Fruit fly (Drosophila melanogaster): Measurements from ENCODE around the gene Hipk.

The Hipk gene

DNA sequence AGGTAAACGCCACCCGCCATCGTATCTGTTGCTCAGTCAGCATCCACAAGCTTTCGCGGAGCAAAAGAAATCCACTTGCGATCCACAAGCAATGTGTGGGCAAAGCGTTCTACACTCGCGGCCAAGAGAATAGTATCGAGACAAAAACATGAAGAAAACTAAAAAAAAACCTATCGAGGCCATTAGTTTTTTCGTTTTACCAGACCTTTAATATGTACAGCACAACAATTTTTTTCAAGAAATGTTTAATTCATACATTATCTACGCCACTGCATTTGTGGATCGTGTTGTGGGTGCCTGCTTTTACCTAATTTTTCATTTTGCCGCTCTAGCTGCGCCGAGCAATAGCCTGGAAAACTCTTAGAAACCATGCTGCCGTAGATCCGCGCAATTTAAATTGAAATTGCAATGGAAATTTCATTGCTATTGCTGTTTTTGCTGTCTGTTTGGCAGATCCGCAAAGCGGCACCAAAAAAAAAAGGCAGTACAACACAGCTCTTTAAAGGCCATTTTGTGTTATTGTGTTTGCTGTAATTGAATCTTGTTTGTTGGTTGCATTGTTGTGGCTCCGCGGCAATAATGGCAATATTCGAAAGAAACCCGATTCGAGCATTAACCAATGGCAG, 20.3 kb downstream of the Hipk start (continued):
- TF ChIP-seq CG17385 (GFP tag; optimal IDR thresholded peaks at IDR 0.05) (peak; percentile 55), CG11504 (tag; optimal IDR thresholded peaks at IDR 0.05) (peak; percentile 76), CG8944 (GFP tag; optimal IDR thresholded peaks at IDR 0.05) (no peak), Rfx (GFP tag; IDR thresholded peaks at IDR 0.05) (peak; percentile 58; the same call in 1 of the 2 replicates), Dfd (GFP tag; optimal IDR thresholded peaks at IDR 0.05) (no peak), CG2202 (tag; optimal IDR thresholded peaks at IDR 0.05) (peak; percentile 35), CG11456 (GFP tag; IDR thresholded peaks at IDR 0.05) (0 out of 3 replicates have a peak, but pooled peaks have one; percentile 65), Dek (tag; optimal IDR thresholded peaks at IDR 0.05) (peak; percentile 34), p53 (GFP tag; optimal IDR thresholded peaks at IDR 0.05) (no peak), zen (tag; optimal IDR thresholded peaks at IDR 0.05) (peak; percentile 33), CG12071 (GFP tag; optimal IDR thresholded peaks at IDR 0.05) (peak; percentile 69), CG12659 (GFP tag; optimal IDR thresholded peaks at IDR 0.05) (peak; percentile 36), wek (GFP tag; optimal IDR thresholded peaks at IDR 0.05) (peak; percentile 1), fd102C (GFP tag; optimal IDR thresholded peaks at IDR 0.05) (no peak), sr (GFP tag; IDR thresholded peaks at IDR 0.05) (peak; percentile 40; the same call in 1 of the 3 replicates), vfl (GFP tag; optimal IDR thresholded peaks at IDR 0.05) (no peak), CG17912 (GFP tag; optimal IDR thresholded peaks at IDR 0.05) (no peak), gcm (GFP tag; optimal IDR thresholded peaks at IDR 0.05) (peak; percentile 43), ems (GFP tag; optimal IDR thresholded peaks at IDR 0.05) (peak; percentile 12), CG2120 (GFP tag; optimal IDR thresholded peaks at IDR 0.05) (peak; percentile 36), CG2875 (GFP tag; optimal IDR thresholded peaks at IDR 0.05) (peak; percentile 2), h (optimal IDR thresholded peaks at IDR 0.05) (no peak), Asciz (GFP tag; optimal IDR thresholded peaks at IDR 0.05) (peak; percentile 81), Nf-YC (tag; optimal IDR thresholded peaks at IDR 0.05) (no peak), CG6654 (GFP tag; optimal IDR thresholded peaks at IDR 0.05) (no peak), HmgZ (tag; optimal IDR thresholded peaks at IDR 0.05) (peak; percentile 16), Dad (GFP tag; optimal IDR thresholded peaks at IDR 0.05) (peak; percentile 45), psq (GFP tag; optimal IDR thresholded peaks at IDR 0.05) (no peak), crol (GFP tag; IDR thresholded peaks at IDR 0.05) (0 out of 2 replicates have a peak, but pooled peaks have one; percentile 19), unpg (GFP tag; optimal IDR thresholded peaks at IDR 0.05) (peak; percentile 74), Nf-YA (GFP tag; IDR thresholded peaks at IDR 0.05) (0 out of 2 replicates have a peak, but pooled peaks have one; percentile 45), CG34422 (GFP tag; IDR thresholded peaks at IDR 0.05) (peak; percentile 68; the same call in 2 of the 3 replicates), Camta (GFP tag; optimal IDR thresholded peaks at IDR 0.05) (peak; percentile 2), unc-4 (GFP tag; IDR thresholded peaks at IDR 0.05; ENCODE audit: partially characterized antibody) (no peak), lilli (GFP tag; optimal IDR thresholded peaks at IDR 0.05) (peak; percentile 31), eve (GFP tag; optimal IDR thresholded peaks at IDR 0.05) (no peak), Sry-δ (GFP tag; optimal IDR thresholded peaks at IDR 0.05) (peak; percentile 11), Med (GFP tag) (peak; percentile 95), chif (GFP tag; optimal IDR thresholded peaks at IDR 0.05) (peak; percentile 49 to 59), ATbp (GFP tag; optimal IDR thresholded peaks at IDR 0.05) (peak; percentile 76), Antp (GFP tag; optimal IDR thresholded peaks at IDR 0.05) (peak; percentile 57), sd (tag; optimal IDR thresholded peaks at IDR 0.05) (no peak), cato (GFP tag; optimal IDR thresholded peaks at IDR 0.05; ENCODE audit: borderline replicate concordance) (peak; percentile 21), CG1603 (tag; optimal IDR thresholded peaks at IDR 0.05) (peak; percentile 65), CG2199 (GFP tag; IDR thresholded peaks at IDR 0.05) (peak; percentile 82; the same call in 2 of the 3 replicates), CG14050 (GFP tag; IDR thresholded peaks at IDR 0.05) (0 out of 3 replicates have a peak, but pooled peaks have one; percentile 30), CG4617 (GFP tag; optimal IDR thresholded peaks at IDR 0.05; ENCODE audit: borderline replicate concordance) (no peak), pum (GFP tag; optimal IDR thresholded peaks at IDR 0.05) (peak; percentile 12), scrt (GFP tag; optimal IDR thresholded peaks at IDR 0.05) (peak; percentile 21)

All from whole organism, embryonic.